Worm (Caenorhabditis elegans): ENCODE results near the gene nhr-208.

DNA sequence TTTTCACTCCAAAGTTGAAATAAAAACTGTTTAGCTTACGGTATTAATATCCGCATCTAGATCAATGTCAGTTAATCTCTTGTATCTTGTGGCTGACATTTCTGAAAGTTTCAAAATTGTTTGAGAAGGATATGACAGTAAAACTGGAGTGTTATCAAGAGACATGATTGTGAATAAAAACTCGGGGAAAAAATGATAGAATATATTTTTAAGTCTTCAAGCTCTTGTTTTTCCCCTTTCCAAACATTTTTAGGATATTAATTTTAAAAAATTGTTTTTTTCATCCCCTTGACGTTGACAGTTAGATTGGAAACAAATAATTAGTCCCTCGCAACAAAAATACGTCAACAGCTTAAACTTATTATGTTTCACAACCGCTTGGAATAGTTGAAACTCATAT, 19.2 kb upstream of the nhr-208 start, which contains the start of gene R07B7.6:
- no peak for TF ChIP-seq M03D4.4 (tag; optimal IDR thresholded peaks at IDR 0.05)
- no peak for TF ChIP-seq blmp-1 (tag; optimal IDR thresholded peaks at IDR 0.05)
- no peak for TF ChIP-seq pha-4 (tag; optimal IDR thresholded peaks at IDR 0.05)
- no peak for TF ChIP-seq ces-1 (GFP tag; optimal IDR thresholded peaks at IDR 0.05)
- no peak for TF ChIP-seq mab-5 (tag; optimal IDR thresholded peaks at IDR 0.05)
- TF ChIP-seq elt-3 (tag; optimal IDR thresholded peaks at IDR 0.05) = no peak
- no peak for TF ChIP-seq lsy-2 (tag; optimal IDR thresholded peaks at IDR 0.05)
- TF ChIP-seq nhr-12 (tag; optimal IDR thresholded peaks at IDR 0.05) = no peak
- TF ChIP-seq mep-1 (tag; optimal IDR thresholded peaks at IDR 0.05) = no peak

All from whole organism, mixed stage, embryonic.